Fruit fly (Drosophila melanogaster) whole organism, embryonic: ENCODE results near the gene Rab39.
A peak's percentile ranks its signal among the peaks of the same experiment; 100 is the strongest.

Experiments
- CG10209 ChIP-seq: fragments of 200-800 bp; sonication (Bioruptor generic); optimal IDR thresholded peaks from 3 replicates; lab custom pipeline; 2017; ENCODE audit warnings: missing biosample characterization, mild to moderate bottlenecking, missing genetic modification characterization, missing genetic modification reagents
- CG10274 ChIP-seq: fragments of 200-800 bp; sonication (Bioruptor generic); optimal IDR thresholded peaks from 3 replicates; lab custom pipeline; 2017; ENCODE audit warnings: missing biosample characterization, mild to moderate bottlenecking, missing genetic modification characterization
- CG10321 ChIP-seq: fragments of 200-800 bp; sonication (Bioruptor generic); IDR thresholded peaks from 2 replicates; pipeline ENCODE4 v1.3.6; 2022; ENCODE audit warnings: missing biosample characterization, missing genetic modification characterization
- CG12104 ChIP-seq: fragments of 200-800 bp; sonication (Bioruptor generic); optimal IDR thresholded peaks from 3 replicates; lab custom pipeline; 2016; ENCODE audit warnings: missing biosample characterization, missing genetic modification characterization
- CG1233 ChIP-seq: fragments of 200-800 bp; sonication (Bioruptor generic); optimal IDR thresholded peaks from 4 replicates; lab custom pipeline; 2018; ENCODE audit warnings: missing biosample characterization, mild to moderate bottlenecking, missing genetic modification characterization
- CG13123 ChIP-seq: fragments of 200-800 bp; sonication (Bioruptor generic); optimal IDR thresholded peaks from 2 replicates; lab custom pipeline; 2016; ENCODE audit warnings: missing biosample characterization, missing genetic modification characterization
- CG13424 ChIP-seq: fragments of 200-800 bp; sonication (Bioruptor generic); optimal IDR thresholded peaks from 2 replicates; lab custom pipeline; 2019; ENCODE audit warnings: missing biosample characterization, mild to moderate bottlenecking, missing genetic modification characterization, moderate library complexity
- CG14014 ChIP-seq: fragments of 200-800 bp; sonication (Bioruptor generic); IDR thresholded peaks from 2 replicates; pipeline ENCODE4 v1.3.6; 2022; ENCODE audit warnings: missing biosample characterization, missing genetic modification characterization
- CG14710 ChIP-seq: fragments of 200-800 bp; sonication (Bioruptor generic); optimal IDR thresholded peaks from 3 replicates; lab custom pipeline; 2019; ENCODE audit warnings: missing biosample characterization, mild to moderate bottlenecking, missing genetic modification characterization, moderate library complexity
- CG1529 ChIP-seq: fragments of 200-800 bp; sonication (Bioruptor generic); optimal IDR thresholded peaks from 3 replicates; lab custom pipeline; 2018; ENCODE audit warnings: missing biosample characterization, missing genetic modification characterization
- CG17359 ChIP-seq: fragments of 200-800 bp; sonication (Bioruptor generic); optimal IDR thresholded peaks from 3 replicates; lab custom pipeline; 2018; ENCODE audit warnings: missing biosample characterization, mild to moderate bottlenecking, missing genetic modification characterization, moderate library complexity
- CG1832 ChIP-seq: fragments of 200-800 bp; sonication (Bioruptor generic); optimal IDR thresholded peaks from 2 replicates; lab custom pipeline; 2017; ENCODE audit warnings: missing biosample characterization, mild to moderate bottlenecking, missing genetic modification characterization, inconsistent platforms
- CG18619 ChIP-seq: fragments of 200-800 bp; sonication (Bioruptor generic); optimal IDR thresholded peaks from 3 replicates; lab custom pipeline; 2017; ENCODE audit warnings: missing biosample characterization, mild to moderate bottlenecking, missing genetic modification characterization
- CG18764 ChIP-seq: fragments of 200-800 bp; sonication (Bioruptor generic); optimal IDR thresholded peaks from 3 replicates; lab custom pipeline; 2016; ENCODE audit warnings: missing biosample characterization, missing genetic modification characterization
- CG2712 ChIP-seq: fragments of 200-800 bp; optimal IDR thresholded peaks from 3 replicates; lab custom pipeline; 2019; ENCODE audit warnings: missing biosample characterization, mild to moderate bottlenecking, missing genetic modification characterization, moderate library complexity
- CG2875 ChIP-seq: fragments of 200-800 bp; sonication (Bioruptor generic); optimal IDR thresholded peaks from 2 replicates; lab custom pipeline; 2017; ENCODE audit warnings: missing biosample characterization, mild to moderate bottlenecking, missing genetic modification characterization, missing genetic modification reagents
- CG31365 ChIP-seq: fragments of 200-800 bp; sonication (Bioruptor generic); optimal IDR thresholded peaks from 2 replicates; lab custom pipeline; 2018; ENCODE audit warnings: missing biosample characterization, mild to moderate bottlenecking, missing genetic modification characterization
- CG3163 ChIP-seq: fragments of 200-800 bp; sonication (Bioruptor generic); optimal IDR thresholded peaks from 3 replicates; lab custom pipeline; 2016; ENCODE audit warnings: missing biosample characterization, missing genetic modification characterization
- CG32767 ChIP-seq: fragments of 200-800 bp; sonication (Bioruptor generic); IDR thresholded peaks from 2 replicates; pipeline ENCODE4 v1.3.6; 2022; ENCODE audit warnings: missing biosample characterization, missing genetic modification characterization
- CG33213 ChIP-seq: fragments of 200-800 bp; sonication (Bioruptor generic); optimal IDR thresholded peaks from 3 replicates; lab custom pipeline; 2016; ENCODE audit warnings: missing biosample characterization, missing genetic modification characterization
- CG3726 ChIP-seq: fragments of 200-800 bp; sonication (Bioruptor generic); IDR thresholded peaks from 3 replicates; pipeline ENCODE4, ENCODE4 v1.3.6; 2022; ENCODE audit warnings: missing biosample characterization, missing genetic modification characterization
- CG5953 ChIP-seq: fragments of 200-800 bp; sonication (Bioruptor generic); IDR thresholded peaks from 2 replicates; pipeline ENCODE4 v1.3.6; 2022; ENCODE audit warnings: missing biosample characterization, missing genetic modification characterization
- CG6654 ChIP-seq: fragments of 200-800 bp; sonication (Bioruptor generic); optimal IDR thresholded peaks from 2 replicates; lab custom pipeline; 2017; ENCODE audit warnings: missing biosample characterization, mild to moderate bottlenecking, missing genetic modification characterization
- CG6854 ChIP-seq: fragments of 200-800 bp; sonication (Bioruptor generic); optimal IDR thresholded peaks from 3 replicates; lab custom pipeline; 2017; ENCODE audit warnings: missing biosample characterization, mild to moderate bottlenecking, missing genetic modification characterization
- CG7372 ChIP-seq: fragments of 200-800 bp; sonication (Bioruptor generic); IDR thresholded peaks from 2 replicates; pipeline ENCODE4 v1.3.6; 2022; ENCODE audit warnings: missing biosample characterization, missing genetic modification characterization
- CG7556 ChIP-seq: fragments of 200-800 bp; sonication (Bioruptor generic); optimal IDR thresholded peaks from 2 replicates; lab custom pipeline; 2017; ENCODE audit warnings: missing biosample characterization, mild to moderate bottlenecking, missing genetic modification characterization
- CG8281 ChIP-seq: fragments of 200-800 bp; sonication (Bioruptor generic); optimal IDR thresholded peaks from 2 replicates; lab custom pipeline; 2018; ENCODE audit warnings: missing biosample characterization, mild to moderate bottlenecking, missing genetic modification characterization, moderate library complexity
- CG8359 ChIP-seq: fragments of 200-800 bp; sonication (Bioruptor generic); optimal IDR thresholded peaks from 2 replicates; lab custom pipeline; 2017; ENCODE audit warnings: missing biosample characterization, mild to moderate bottlenecking, missing genetic modification characterization, borderline replicate concordance
- CG8924 ChIP-seq: fragments of 200-800 bp; optimal IDR thresholded peaks from 3 replicates; lab custom pipeline; 2019; ENCODE audit warnings: missing biosample characterization, mild to moderate bottlenecking, missing genetic modification characterization, moderate library complexity
- CHES-1-like ChIP-seq: fragments of 200-800 bp; sonication (Bioruptor generic); optimal IDR thresholded peaks from 2 replicates; lab custom pipeline; 2016; ENCODE audit warnings: missing biosample characterization, missing genetic modification characterization
- Dbx ChIP-seq: fragments of 200-800 bp; sonication (Bioruptor generic); IDR thresholded peaks from 3 replicates; pipeline ENCODE4 v1.3.6; 2022; ENCODE audit warnings: missing biosample characterization, missing genetic modification characterization
- Dfd ChIP-seq, 2 experiments: fragments of >200 bp; optimal IDR thresholded peaks; 2 replicates each; lab custom pipeline; 2017; ENCODE audit warnings: missing biosample characterization in 2 of 2, missing genetic modification characterization in 2 of 2
- E2f1 ChIP-seq: fragments of 200-800 bp; sonication (Bioruptor generic); IDR thresholded peaks from 2 replicates; pipeline ENCODE4 v1.3.6; 2022; ENCODE audit warnings: missing biosample characterization, missing genetic modification characterization
- Hr3 ChIP-seq: fragments of 200-800 bp; sonication (Bioruptor generic); optimal IDR thresholded peaks from 3 replicates; lab custom pipeline; 2016; ENCODE audit warnings: missing biosample characterization, missing genetic modification characterization
- Lpt ChIP-seq: fragments of >200 bp; optimal IDR thresholded peaks from 2 replicates; lab custom pipeline; 2018; ENCODE audit warnings: missing biosample characterization, missing genetic modification characterization
- Mad ChIP-seq: fragments of 200-800 bp; sonication (Bioruptor generic); optimal IDR thresholded peaks from 2 replicates; lab custom pipeline; 2016; ENCODE audit warnings: missing biosample characterization, missing genetic modification characterization
- NC2α ChIP-seq: fragments of 200-800 bp; sonication (Bioruptor generic); optimal IDR thresholded peaks from 2 replicates; lab custom pipeline; 2016; ENCODE audit warnings: missing biosample characterization, missing genetic modification characterization
- Ravus ChIP-seq: fragments of 200-800 bp; sonication (Bioruptor generic); IDR thresholded peaks from 2 replicates; pipeline ENCODE4 v1.3.6; 2022; ENCODE audit warnings: missing biosample characterization, missing genetic modification characterization
- Stat92E ChIP-seq, 3 experiments: fragments of >200 bp in 2 of 3; fragments of 200-800 bp in 1 of 3; sonication (Bioruptor generic) in 1 of 3; optimal IDR thresholded peaks; 2 replicates each; lab custom pipeline; 2017 to 2019; ENCODE audit warnings: missing biosample characterization in 3 of 3, missing genetic modification characterization in 3 of 3, mild to moderate bottlenecking in 1 of 3, moderate library complexity in 1 of 3
- ac ChIP-seq: fragments of 200-800 bp; sonication (Bioruptor generic); optimal IDR thresholded peaks from 3 replicates; lab custom pipeline; 2017; ENCODE audit warnings: missing biosample characterization, mild to moderate bottlenecking, missing genetic modification characterization
- ash1 ChIP-seq: fragments of 200-800 bp; sonication (Bioruptor generic); optimal IDR thresholded peaks from 2 replicates; lab custom pipeline; 2018; ENCODE audit warnings: missing biosample characterization, mild to moderate bottlenecking, missing genetic modification characterization
- bab2 ChIP-seq: fragments of 200-800 bp; sonication (Bioruptor generic); optimal IDR thresholded peaks from 2 replicates; lab custom pipeline; 2016; ENCODE audit warnings: missing biosample characterization, missing genetic modification characterization
- cad ChIP-seq: fragments of >200 bp; optimal IDR thresholded peaks from 2 replicates; lab custom pipeline; 2017; ENCODE audit warnings: missing biosample characterization, missing genetic modification characterization
- chn ChIP-seq: fragments of 200-800 bp; sonication (Bioruptor generic); optimal IDR thresholded peaks from 2 replicates; lab custom pipeline; 2016; ENCODE audit warnings: missing biosample characterization, missing genetic modification characterization
- fd3F ChIP-seq: fragments of 200-800 bp; sonication (Bioruptor generic); optimal IDR thresholded peaks from 2 replicates; lab custom pipeline; 2018; ENCODE audit warnings: missing biosample characterization, mild to moderate bottlenecking, missing genetic modification characterization, moderate library complexity
- inv ChIP-seq: fragments of 200-800 bp; sonication (Bioruptor generic); IDR thresholded peaks from 2 replicates; pipeline ENCODE4 v1.3.6; 2022; ENCODE audit warnings: missing biosample characterization, missing genetic modification characterization; ENCODE audit not compliant: partially characterized antibody
- kah ChIP-seq: fragments of 200-800 bp; sonication (Bioruptor generic); optimal IDR thresholded peaks from 2 replicates; lab custom pipeline; 2018; ENCODE audit warnings: missing biosample characterization, mild to moderate bottlenecking, missing genetic modification characterization
- maf-S ChIP-seq: fragments of 200-800 bp; sonication (Bioruptor generic); optimal IDR thresholded peaks from 2 replicates; lab custom pipeline; 2016; ENCODE audit warnings: missing biosample characterization, missing genetic modification characterization
- pb ChIP-seq: fragments of 200-800 bp; sonication (Bioruptor generic); optimal IDR thresholded peaks from 3 replicates; lab custom pipeline; 2016; ENCODE audit warnings: missing biosample characterization, missing genetic modification characterization

Gene Rab39

DNA sequence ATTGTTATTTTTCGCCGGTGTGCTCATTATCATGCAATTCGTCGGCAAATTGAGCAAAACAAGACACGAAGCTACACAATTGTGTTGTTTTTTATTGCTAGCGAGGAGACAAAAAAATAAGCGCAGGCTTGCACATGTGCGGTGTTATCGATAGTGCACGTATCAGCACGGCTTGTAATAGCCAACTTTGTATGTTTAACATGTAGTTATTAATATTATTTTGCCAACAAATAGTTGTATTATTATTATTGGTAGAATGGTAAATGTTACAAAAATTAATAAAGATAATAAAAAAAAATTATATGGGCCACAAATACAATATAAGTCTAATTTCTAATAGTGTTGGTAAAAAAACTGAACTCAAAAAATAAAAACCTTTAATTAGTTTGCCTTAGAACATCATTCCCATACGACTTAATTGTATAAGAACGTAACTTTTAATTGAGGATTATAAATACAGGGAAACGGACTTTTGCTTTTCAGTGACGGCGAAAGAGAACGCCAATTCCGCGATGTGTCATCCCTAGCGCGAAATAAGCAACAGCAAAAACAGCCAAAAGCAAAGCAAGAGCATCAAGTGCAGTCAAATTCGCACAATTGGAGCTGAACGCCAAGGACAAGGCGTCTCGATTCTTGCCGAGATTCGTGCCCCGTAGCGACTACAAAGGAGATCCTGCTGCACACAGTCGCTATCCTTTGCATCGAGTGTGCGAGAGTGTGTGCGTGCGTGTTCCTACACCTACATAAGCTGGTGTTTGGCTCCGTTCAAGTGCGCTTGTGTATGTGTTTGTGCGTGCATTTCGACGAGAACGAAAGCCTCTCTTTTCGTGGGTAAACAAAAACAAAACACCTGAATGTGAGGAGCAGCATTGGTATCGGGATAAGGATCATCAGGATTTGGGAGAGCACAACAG, 6.2 kb upstream of the Rab39 start, which contains the start of the genes NELF-B and CG12155 (continued):
- TF ChIP-seq E2f1 (GFP tag; lab: Robert Waterston, UW) (0 out of 2 replicates have a peak, but pooled peaks have one; percentile 0), CG18619 (GFP tag; lab: Kevin White, UChicago) (peak; percentile 63), CG18764 (GFP tag; lab: Kevin White, UChicago) (peak; percentile 31), CG33213 (GFP tag; lab: Kevin White, UChicago) (no peak), Dfd (GFP tag; optimal IDR thresholded peaks at IDR 0.05; lab: Kevin White, UChicago) (no peak), Lpt (no peak), CG5953 (no peak), ash1 (no peak), CG10321 (GFP tag; lab: Robert Waterston, UW) (no peak), CG3163 (GFP tag; lab: Kevin White, UChicago) (no peak), CG10274 (GFP tag; lab: Kevin White, UChicago) (no peak), chn (peak; percentile 7), ac (no peak), CG7556 (peak; percentile 64), Mad (GFP tag; lab: Kevin White, UChicago) (no peak), CG13424 (tag; lab: Kevin White, UChicago) (peak; percentile 58), maf-S (GFP tag; lab: Kevin White, UChicago) (no peak), CG1529 (GFP tag; lab: Kevin White, UChicago) (no peak), CG2712 (tag; lab: Kevin White, UChicago) (peak; percentile 67), cad (GFP tag; lab: Kevin White, UChicago) (no peak), CG13123 (GFP tag; lab: Kevin White, UChicago) (peak; percentile 35), CG8359 (GFP tag; lab: Kevin White, UChicago) (no peak), inv (GFP tag; lab: Robert Waterston, UW) (peak; percentile 50), CHES-1-like (no peak), bab2 (GFP tag; lab: Kevin White, UChicago) (peak; percentile 4), Ravus (GFP tag; lab: Robert Waterston, UW) (no peak), CG1233 (GFP tag; lab: Kevin White, UChicago) (peak; percentile 43), CG32767 (GFP tag; lab: Robert Waterston, UW) (no peak), CG8281 (tag; lab: Kevin White, UChicago) (no peak), CG14710 (tag; lab: Kevin White, UChicago) (peak; percentile 74), kah (GFP tag; lab: Kevin White, UChicago) (no peak), CG17359 (tag; lab: Kevin White, UChicago) (peak; percentile 29), CG8924 (tag; lab: Kevin White, UChicago) (peak; percentile 63), Dbx (peak; percentile 47; the same call in 1 of the 3 replicates), fd3F (GFP tag; lab: Kevin White, UChicago) (peak; percentile 23), CG6654 (GFP tag; lab: Kevin White, UChicago) (no peak), CG2875 (GFP tag; lab: Kevin White, UChicago) (no peak), CG3726 (GFP tag; lab: Robert Waterston, UW) (no peak), CG10209 (GFP tag; lab: Kevin White, UChicago) (no peak), NC2α (GFP tag; lab: Kevin White, UChicago) (no peak), CG31365 (tag; lab: Kevin White, UChicago) (no peak), CG7372 (GFP tag; lab: Robert Waterston, UW) (0 out of 2 replicates have a peak, but pooled peaks have one; percentile 25), CG1832 (GFP tag; lab: Kevin White, UChicago) (no peak), CG6854 (GFP tag; lab: Kevin White, UChicago) (no peak), pb (GFP tag; lab: Kevin White, UChicago) (no peak), Hr3 (GFP tag; lab: Kevin White, UChicago) (peak; percentile 71), CG14014 (peak; percentile 19; the same call in 1 of the 2 replicates), CG12104 (peak; percentile 77), Stat92E (GFP tag; optimal IDR thresholded peaks at IDR 0.05; lab: Kevin White, UChicago) (no peak)
